Worm (Caenorhabditis elegans): ENCODE measurements around the gene lim-4.

lim-4 gene

ce11 chrX:3829605-3830004, 43.7 kb downstream of the lim-4 start:
- TF ChIP-seq tbx-37 (GFP tag; conservative IDR thresholded peaks at IDR 0.05): no peak
- TF ChIP-seq pes-1 (GFP tag; IDR thresholded peaks at IDR 0.05): no peak
- TF ChIP-seq B0310.2 (tag; optimal IDR thresholded peaks at IDR 0.05): no peak
- no peak for TF ChIP-seq hmg-4 (GFP tag; optimal IDR thresholded peaks at IDR 0.05)
- TF ChIP-seq ceh-36 (tag; optimal IDR thresholded peaks at IDR 0.05): no peak
- no peak for TF ChIP-seq aly-1 (tag; optimal IDR thresholded peaks at IDR 0.05)
- no peak for TF ChIP-seq sea-1 (GFP tag; conservative IDR thresholded peaks at IDR 0.05)

ce11 chrX:3828598-3829204, 44.6 kb downstream of the lim-4 start:
- no peak for TF ChIP-seq B0310.2 (tag; optimal IDR thresholded peaks at IDR 0.05)
- no peak for TF ChIP-seq aly-1 (tag; optimal IDR thresholded peaks at IDR 0.05)
- no peak for TF ChIP-seq ceh-13 (GFP tag; optimal IDR thresholded peaks at IDR 0.05)
- TF ChIP-seq tbx-11 (GFP tag; IDR thresholded peaks at IDR 0.05): no peak
- no peak for TF ChIP-seq ets-7 (tag; optimal IDR thresholded peaks at IDR 0.05)
- no peak for TF ChIP-seq sea-1 (GFP tag; conservative IDR thresholded peaks at IDR 0.05)
- TF ChIP-seq ama-1 (optimal IDR thresholded peaks at IDR 0.05): no peak
- TF ChIP-seq F13C5.2 (tag; optimal IDR thresholded peaks at IDR 0.05): no peak
- TF ChIP-seq hmg-4 (GFP tag; optimal IDR thresholded peaks at IDR 0.05): no peak
- no peak for TF ChIP-seq scrt-1 (GFP tag; IDR thresholded peaks at IDR 0.05)

ce11 chrX:3827311-3827710, 46.0 kb downstream of the lim-4 start:
- TF ChIP-seq hmbx-1 (tag; optimal IDR thresholded peaks at IDR 0.05) (no peak), hmg-4 (GFP tag; optimal IDR thresholded peaks at IDR 0.05) (no peak), ceh-13 (GFP tag; optimal IDR thresholded peaks at IDR 0.05) (no peak), ceh-36 (tag; optimal IDR thresholded peaks at IDR 0.05) (no peak), sea-1 (GFP tag; conservative IDR thresholded peaks at IDR 0.05) (no peak), flt-1 (GFP tag; IDR thresholded peaks at IDR 0.05) (no peak), hnd-1 (tag; optimal IDR thresholded peaks at IDR 0.05) (no peak)

- TF ChIP-seq ceh-13 (GFP tag; optimal IDR thresholded peaks at IDR 0.05): no peak
- no peak for TF ChIP-seq ceh-36 (tag; optimal IDR thresholded peaks at IDR 0.05)
- TF ChIP-seq pes-1 (GFP tag; IDR thresholded peaks at IDR 0.05): no peak
- TF ChIP-seq hmbx-1 (tag; optimal IDR thresholded peaks at IDR 0.05): no peak
- no peak for TF ChIP-seq tbx-11 (GFP tag; IDR thresholded peaks at IDR 0.05)
- no peak for TF ChIP-seq tbx-37 (GFP tag; conservative IDR thresholded peaks at IDR 0.05)
- no peak for TF ChIP-seq F13C5.2 (tag; optimal IDR thresholded peaks at IDR 0.05)
- TF ChIP-seq hmg-4 (GFP tag; optimal IDR thresholded peaks at IDR 0.05): no peak
- no peak for TF ChIP-seq ets-7 (tag; optimal IDR thresholded peaks at IDR 0.05)
- no peak for TF ChIP-seq flt-1 (GFP tag; IDR thresholded peaks at IDR 0.05)
- TF ChIP-seq sea-1 (GFP tag; conservative IDR thresholded peaks at IDR 0.05): no peak
- no peak for TF ChIP-seq hnd-1 (tag; optimal IDR thresholded peaks at IDR 0.05)
- TF ChIP-seq tra-4 (tag; optimal IDR thresholded peaks at IDR 0.05): no peak
- no peak for TF ChIP-seq scrt-1 (GFP tag; IDR thresholded peaks at IDR 0.05)
- no peak for TF ChIP-seq B0310.2 (tag; optimal IDR thresholded peaks at IDR 0.05)
These were observed 46.5 kb downstream of the lim-4 start, which contains the start of gene fkh-9 for ce11 chrX:3826863-3827262. Gene fkh-9 (minus strand): TSS chrX:3826963.

ce11 chrX:3826172-3826571, 47.2 kb downstream of the lim-4 start:
- no peak for TF ChIP-seq F13C5.2 (tag; optimal IDR thresholded peaks at IDR 0.05)
- TF ChIP-seq tra-4 (tag; optimal IDR thresholded peaks at IDR 0.05): no peak

- TF ChIP-seq ceh-13 (GFP tag; optimal IDR thresholded peaks at IDR 0.05) (no peak), hmbx-1 (tag; optimal IDR thresholded peaks at IDR 0.05) (no peak), ets-7 (tag; optimal IDR thresholded peaks at IDR 0.05) (no peak), flt-1 (GFP tag; IDR thresholded peaks at IDR 0.05) (no peak), F13C5.2 (tag; optimal IDR thresholded peaks at IDR 0.05) (no peak), pes-1 (GFP tag; IDR thresholded peaks at IDR 0.05) (no peak), scrt-1 (GFP tag; IDR thresholded peaks at IDR 0.05) (no peak), ceh-36 (tag; optimal IDR thresholded peaks at IDR 0.05) (no peak), sea-1 (GFP tag; conservative IDR thresholded peaks at IDR 0.05) (no peak), tbx-37 (GFP tag; conservative IDR thresholded peaks at IDR 0.05) (no peak), B0310.2 (tag; optimal IDR thresholded peaks at IDR 0.05) (no peak), hmg-4 (GFP tag; optimal IDR thresholded peaks at IDR 0.05) (no peak), hnd-1 (tag; optimal IDR thresholded peaks at IDR 0.05) (no peak), tbx-11 (GFP tag; IDR thresholded peaks at IDR 0.05) (no peak), aly-1 (tag; optimal IDR thresholded peaks at IDR 0.05) (no peak), ama-1 (optimal IDR thresholded peaks at IDR 0.05) (no peak), tra-4 (tag; optimal IDR thresholded peaks at IDR 0.05) (no peak)
These were observed 48.2 kb downstream of the lim-4 start for ce11 chrX:3824907-3825689.

- TF ChIP-seq sea-1 (GFP tag; conservative IDR thresholded peaks at IDR 0.05) (no peak), aly-1 (tag; optimal IDR thresholded peaks at IDR 0.05) (no peak), F13C5.2 (tag; optimal IDR thresholded peaks at IDR 0.05) (no peak), tbx-11 (GFP tag; IDR thresholded peaks at IDR 0.05) (no peak), ama-1 (optimal IDR thresholded peaks at IDR 0.05) (no peak), tra-4 (tag; optimal IDR thresholded peaks at IDR 0.05) (no peak), scrt-1 (GFP tag; IDR thresholded peaks at IDR 0.05) (no peak), tbx-37 (GFP tag; conservative IDR thresholded peaks at IDR 0.05) (no peak), ets-7 (tag; optimal IDR thresholded peaks at IDR 0.05) (no peak), ceh-36 (tag; optimal IDR thresholded peaks at IDR 0.05) (no peak), hmg-4 (GFP tag; optimal IDR thresholded peaks at IDR 0.05) (no peak), flt-1 (GFP tag; IDR thresholded peaks at IDR 0.05) (no peak)
These were observed 48.9 kb downstream of the lim-4 start for ce11 chrX:3824443-3824842.
